Worm (Caenorhabditis elegans) whole organism, young adult: Measurements from ENCODE around the gene tre-5.

Experiments used
- dpl-1 ChIP-seq: fragments of 150-350 bp; optimal IDR thresholded peaks from 2 replicates; lab custom pipeline; 2014; ENCODE audit warnings: missing biosample characterization, missing genetic modification reagents, missing genetic modification characterization
- lin-54 ChIP-seq: fragments of 200-800 bp; sonication (Bioruptor generic); optimal IDR thresholded peaks from 2 replicates; lab custom pipeline; 2018; ENCODE audit warnings: mild to moderate bottlenecking, missing genetic modification characterization, missing compliant biosample characterization
- zfh-2 ChIP-seq: fragments of 200-800 bp; sonication (Bioruptor generic); conservative IDR thresholded peaks from 2 replicates; pipeline ENCODE4 v1.3.6; 2022; ENCODE audit warnings: missing genetic modification reagents, missing genetic modification characterization, missing compliant biosample characterization

- no peak for TF ChIP-seq dpl-1 (GFP tag; lab: Kevin White, UChicago)
- no peak for TF ChIP-seq zfh-2 (GFP tag; lab: Robert Waterston, UW)
- TF ChIP-seq lin-54 (GFP tag; lab: Kevin White, UChicago) = no peak
These were observed 3.8 kb downstream of the tre-5 start, which contains the start of gene sptl-1 for ce11 chrII:51352-51751.
